Worm (Caenorhabditis elegans) whole organism, young adult: ENCODE results near the gene csn-3.

Source experiments
- B0019.2 ChIP-seq: fragments of 200-800 bp; sonication (Bioruptor generic); conservative IDR thresholded peaks from 2 replicates; pipeline ENCODE4 v1.3.6; 2022; ENCODE audit warnings: missing genetic modification reagents, missing genetic modification characterization, missing compliant biosample characterization
- egl-18 ChIP-seq: fragments of 200-800 bp; sonication (Bioruptor generic); IDR thresholded peaks from 2 replicates; pipeline ENCODE4 v1.3.6; 2022; ENCODE audit warnings: missing genetic modification reagents, missing genetic modification characterization, missing compliant biosample characterization
- ztf-3 ChIP-seq: fragments of 200-800 bp; sonication (Bioruptor generic); optimal IDR thresholded peaks from 2 replicates; lab custom pipeline; 2018; ENCODE audit warnings: mild to moderate bottlenecking, missing genetic modification characterization, missing compliant biosample characterization

- TF ChIP-seq ztf-3 (GFP tag; lab: Kevin White, UChicago) (no peak), egl-18 (GFP tag; lab: Robert Waterston, UW) (no peak), B0019.2 (no peak)
Measured at ce11 chrIV:247494-247893, 53.0 kb downstream of the csn-3 start.
